Fruit fly (Drosophila melanogaster) whole organism, embryonic: Measurements from ENCODE around the gene Socs36E.

Source experiments
- ATbp ChIP-seq: fragments of 200-800 bp; sonication (Bioruptor generic); optimal IDR thresholded peaks from 2 replicates; lab custom pipeline; 2017; ENCODE audit warnings: missing biosample characterization, mild to moderate bottlenecking, missing genetic modification characterization, missing genetic modification reagents
- Atf6 ChIP-seq: fragments of 200-800 bp; sonication (Bioruptor generic); IDR thresholded peaks from 2 replicates; pipeline ENCODE4 v1.3.6; 2022; ENCODE audit warnings: missing biosample characterization, missing genetic modification characterization
- Blimp-1 ChIP-seq: fragments of 200-800 bp; sonication (Bioruptor generic); optimal IDR thresholded peaks from 3 replicates; lab custom pipeline; 2018; ENCODE audit warnings: missing biosample characterization, missing genetic modification characterization, mild to moderate bottlenecking, moderate library complexity, missing genetic modification reagents
- CG10654 ChIP-seq: fragments of 200-800 bp; sonication (Bioruptor generic); optimal IDR thresholded peaks from 2 replicates; lab custom pipeline; 2016; ENCODE audit warnings: missing biosample characterization, missing genetic modification characterization
- CG11398 ChIP-seq: fragments of 200-800 bp; sonication (Bioruptor generic); optimal IDR thresholded peaks from 2 replicates; lab custom pipeline; 2016; ENCODE audit warnings: missing biosample characterization, missing genetic modification characterization
- CG11456 ChIP-seq: fragments of 200-800 bp; sonication (Bioruptor generic); IDR thresholded peaks from 3 replicates; pipeline ENCODE4 v1.3.6; 2022; ENCODE audit warnings: missing biosample characterization, missing genetic modification characterization
- CG12236 ChIP-seq: fragments of 200-800 bp; sonication (Bioruptor generic); optimal IDR thresholded peaks from 2 replicates; lab custom pipeline; 2016; ENCODE audit warnings: missing biosample characterization, missing genetic modification characterization
- CG13296 ChIP-seq: fragments of 200-800 bp; sonication (Bioruptor generic); optimal IDR thresholded peaks from 3 replicates; lab custom pipeline; 2018; ENCODE audit warnings: missing biosample characterization, mild to moderate bottlenecking, missing genetic modification characterization
- CG14050 ChIP-seq: fragments of 200-800 bp; sonication (Bioruptor generic); IDR thresholded peaks from 3 replicates; pipeline ENCODE4 v1.3.6; 2022; ENCODE audit warnings: missing biosample characterization, missing genetic modification characterization
- CG14667 ChIP-seq: fragments of 200-800 bp; sonication (Bioruptor generic); IDR thresholded peaks from 2 replicates; pipeline ENCODE4 v1.3.6; 2022; ENCODE audit warnings: missing biosample characterization, missing genetic modification characterization
- CG15269 ChIP-seq: fragments of 200-800 bp; sonication (Bioruptor generic); optimal IDR thresholded peaks from 2 replicates; lab custom pipeline; 2018; ENCODE audit warnings: missing biosample characterization, mild to moderate bottlenecking, missing genetic modification characterization, moderate library complexity
- CG16813 ChIP-seq: fragments of 200-800 bp; sonication (Bioruptor generic); IDR thresholded peaks from 3 replicates; pipeline ENCODE4 v1.3.6; 2022; ENCODE audit warnings: missing biosample characterization, missing genetic modification characterization; ENCODE audit not compliant: partially characterized antibody
- CG17385 ChIP-seq: fragments of 200-800 bp; sonication (Bioruptor generic); optimal IDR thresholded peaks from 3 replicates; lab custom pipeline; 2018; ENCODE audit warnings: missing biosample characterization, mild to moderate bottlenecking, missing genetic modification characterization
- CG17612 ChIP-seq: fragments of 200-800 bp; sonication (Bioruptor generic); IDR thresholded peaks from 2 replicates; pipeline ENCODE4 v1.3.6; 2022; ENCODE audit warnings: missing biosample characterization, missing genetic modification characterization
- CG18476 ChIP-seq: fragments of 200-800 bp; sonication (Bioruptor generic); optimal IDR thresholded peaks from 2 replicates; lab custom pipeline; 2016; ENCODE audit warnings: missing biosample characterization, mild to moderate bottlenecking, missing genetic modification characterization
- CG2199 ChIP-seq: fragments of 200-800 bp; sonication (Bioruptor generic); IDR thresholded peaks from 3 replicates; pipeline ENCODE4 v1.3.6; 2022; ENCODE audit warnings: missing biosample characterization, missing genetic modification characterization
- CG2678 ChIP-seq: fragments of 200-800 bp; sonication (Bioruptor generic); optimal IDR thresholded peaks from 3 replicates; lab custom pipeline; 2019; ENCODE audit warnings: missing biosample characterization, mild to moderate bottlenecking, missing genetic modification characterization, moderate library complexity
- CG31441 ChIP-seq: fragments of 200-800 bp; sonication (Bioruptor generic); IDR thresholded peaks from 2 replicates; pipeline ENCODE4 v1.3.6; 2022; ENCODE audit warnings: missing biosample characterization, missing genetic modification characterization
- CG3163 ChIP-seq: fragments of 200-800 bp; sonication (Bioruptor generic); optimal IDR thresholded peaks from 3 replicates; lab custom pipeline; 2016; ENCODE audit warnings: missing biosample characterization, missing genetic modification characterization
- CG32772 ChIP-seq: fragments of 200-800 bp; sonication (Bioruptor generic); IDR thresholded peaks from 2 replicates; pipeline ENCODE4 v1.3.6; 2022; ENCODE audit warnings: missing biosample characterization, missing genetic modification characterization
- CG6175 ChIP-seq: fragments of 200-800 bp; sonication (Bioruptor generic); IDR thresholded peaks from 3 replicates; pipeline ENCODE4 v1.3.6; 2022; ENCODE audit warnings: missing biosample characterization, missing genetic modification characterization
- CG6272 ChIP-seq: fragments of 200-800 bp; sonication (Bioruptor generic); IDR thresholded peaks from 2 replicates; pipeline ENCODE4 v1.3.6; 2022; ENCODE audit warnings: missing biosample characterization, missing genetic modification characterization
- CG7357 ChIP-seq: fragments of 200-800 bp; sonication (Bioruptor generic); IDR thresholded peaks from 3 replicates; pipeline ENCODE4 v1.3.6; 2022; ENCODE audit warnings: missing biosample characterization, missing genetic modification characterization
- CG8944 ChIP-seq: fragments of 200-800 bp; sonication (Bioruptor generic); optimal IDR thresholded peaks from 3 replicates; lab custom pipeline; 2016; ENCODE audit warnings: missing biosample characterization, missing genetic modification characterization
- CHES-1-like ChIP-seq: fragments of 200-800 bp; sonication (Bioruptor generic); optimal IDR thresholded peaks from 2 replicates; lab custom pipeline; 2016; ENCODE audit warnings: missing biosample characterization, missing genetic modification characterization
- H2.0 ChIP-seq: fragments of 200-800 bp; sonication (Bioruptor generic); IDR thresholded peaks from 2 replicates; pipeline ENCODE4 v1.3.6; 2022; ENCODE audit warnings: missing biosample characterization, missing genetic modification characterization
- Hr78 ChIP-seq, 2 experiments: fragments of 200-800 bp in 1 of 2; fragments of >200 bp in 1 of 2; sonication (Bioruptor generic) in 1 of 2; optimal IDR thresholded peaks; 2 replicates each; lab custom pipeline; 2017 to 2019; ENCODE audit warnings: missing biosample characterization in 2 of 2, missing genetic modification characterization in 2 of 2, mild to moderate bottlenecking in 1 of 2, moderate library complexity in 1 of 2
- MTF-1 ChIP-seq: fragments of 200-800 bp; sonication (Bioruptor generic); optimal IDR thresholded peaks from 2 replicates; lab custom pipeline; 2018; ENCODE audit warnings: missing biosample characterization, mild to moderate bottlenecking, missing genetic modification characterization, borderline replicate concordance
- Med ChIP-seq: fragments of 200-800 bp; sonication (Bioruptor generic); peaks from one replicate; lab custom pipeline; 2016; ENCODE audit warnings: missing biosample characterization, missing genetic modification characterization, mild to moderate bottlenecking, inconsistent platforms, moderate library complexity
- Meics ChIP-seq: fragments of 200-800 bp; sonication (Bioruptor generic); optimal IDR thresholded peaks from 2 replicates; lab custom pipeline; 2017; ENCODE audit warnings: missing biosample characterization, mild to moderate bottlenecking, missing genetic modification characterization
- Mrtf ChIP-seq: fragments of 200-800 bp; sonication (Bioruptor generic); IDR thresholded peaks from 3 replicates; pipeline ENCODE4 v1.3.6; 2022; ENCODE audit warnings: missing biosample characterization, missing genetic modification characterization
- Nf-YA ChIP-seq: fragments of 200-800 bp; sonication (Bioruptor generic); IDR thresholded peaks from 2 replicates; pipeline ENCODE4 v1.3.6; 2022; ENCODE audit warnings: missing biosample characterization, missing genetic modification characterization
- Optix ChIP-seq: fragments of 200-800 bp; sonication (Bioruptor generic); IDR thresholded peaks from 3 replicates; pipeline ENCODE4 v1.3.6; 2022; ENCODE audit warnings: missing biosample characterization, missing genetic modification characterization
- Pdp1 ChIP-seq, 2 experiments: fragments of 200-800 bp; sonication (Bioruptor generic); optimal IDR thresholded peaks; 3 replicates each; lab custom pipeline; 2016; ENCODE audit warnings: missing biosample characterization in 2 of 2, missing genetic modification characterization in 2 of 2, mild to moderate bottlenecking in 1 of 2, moderate library complexity in 1 of 2
- ab ChIP-seq: fragments of 200-800 bp; sonication (Bioruptor generic); optimal IDR thresholded peaks from 2 replicates; lab custom pipeline; 2016; ENCODE audit warnings: missing biosample characterization, missing genetic modification characterization
- bigmax ChIP-seq: fragments of 200-800 bp; sonication (Bioruptor generic); optimal IDR thresholded peaks from 2 replicates; lab custom pipeline; 2018; ENCODE audit warnings: missing biosample characterization, mild to moderate bottlenecking, missing genetic modification characterization
- cg ChIP-seq: fragments of 200-800 bp; sonication (Bioruptor generic); optimal IDR thresholded peaks from 3 replicates; lab custom pipeline; 2019; ENCODE audit warnings: missing biosample characterization, mild to moderate bottlenecking, missing genetic modification characterization, moderate library complexity
- cwo ChIP-seq: fragments of 200-800 bp; sonication (Bioruptor generic); optimal IDR thresholded peaks from 3 replicates; lab custom pipeline; 2017; ENCODE audit warnings: missing biosample characterization, missing genetic modification characterization, mild to moderate bottlenecking, moderate library complexity, missing genetic modification reagents
- dmrt99B ChIP-seq: fragments of 200-800 bp; sonication (Bioruptor generic); optimal IDR thresholded peaks from 2 replicates; lab custom pipeline; 2018; ENCODE audit warnings: missing biosample characterization, mild to moderate bottlenecking, missing genetic modification characterization, moderate library complexity
- inv ChIP-seq: fragments of 200-800 bp; sonication (Bioruptor generic); IDR thresholded peaks from 2 replicates; pipeline ENCODE4 v1.3.6; 2022; ENCODE audit warnings: missing biosample characterization, missing genetic modification characterization; ENCODE audit not compliant: partially characterized antibody
- kni ChIP-seq: fragments of 200-800 bp; sonication (Bioruptor generic); optimal IDR thresholded peaks from 3 replicates; lab custom pipeline; 2017; ENCODE audit warnings: mild to moderate bottlenecking, missing biosample characterization, missing genetic modification reagents, missing genetic modification characterization
- nerfin-2 ChIP-seq: fragments of 200-800 bp; sonication (Bioruptor generic); IDR thresholded peaks from 2 replicates; pipeline ENCODE4 v1.3.6; 2022; ENCODE audit warnings: missing biosample characterization, missing genetic modification characterization; ENCODE audit not compliant: partially characterized antibody
- otp ChIP-seq: fragments of 200-800 bp; sonication (Bioruptor generic); IDR thresholded peaks from 3 replicates; pipeline ENCODE4, ENCODE4 v1.3.6; 2022; ENCODE audit warnings: missing biosample characterization, missing genetic modification characterization
- shn ChIP-seq: fragments of 200-800 bp; sonication (Bioruptor generic); optimal IDR thresholded peaks from 3 replicates; lab custom pipeline; 2016; ENCODE audit warnings: missing biosample characterization, missing genetic modification characterization
- tio ChIP-seq: fragments of 200-800 bp; sonication (Bioruptor generic); optimal IDR thresholded peaks from 2 replicates; lab custom pipeline; 2017; ENCODE audit warnings: missing biosample characterization, missing genetic modification characterization, inconsistent platforms
- ttk ChIP-seq: fragments of 200-800 bp; sonication (Bioruptor generic); IDR thresholded peaks from 2 replicates; pipeline ENCODE4 v2.1.2; 2022; ENCODE audit warnings: missing biosample characterization, missing genetic modification characterization
- usp ChIP-seq: fragments of >200 bp; optimal IDR thresholded peaks from 2 replicates; lab custom pipeline; 2017; ENCODE audit warnings: missing biosample characterization, missing genetic modification characterization
- vnd ChIP-seq: fragments of 200-800 bp; sonication (Bioruptor generic); IDR thresholded peaks from 3 replicates; pipeline ENCODE4 v1.3.6; 2022; ENCODE audit warnings: missing biosample characterization, missing genetic modification characterization; ENCODE audit not compliant: partially characterized antibody
- zf30C ChIP-seq: fragments of 200-800 bp; sonication (Bioruptor generic); optimal IDR thresholded peaks from 3 replicates; lab custom pipeline; 2018; ENCODE audit warnings: missing biosample characterization, mild to moderate bottlenecking, missing genetic modification characterization

The Socs36E gene

DNA sequence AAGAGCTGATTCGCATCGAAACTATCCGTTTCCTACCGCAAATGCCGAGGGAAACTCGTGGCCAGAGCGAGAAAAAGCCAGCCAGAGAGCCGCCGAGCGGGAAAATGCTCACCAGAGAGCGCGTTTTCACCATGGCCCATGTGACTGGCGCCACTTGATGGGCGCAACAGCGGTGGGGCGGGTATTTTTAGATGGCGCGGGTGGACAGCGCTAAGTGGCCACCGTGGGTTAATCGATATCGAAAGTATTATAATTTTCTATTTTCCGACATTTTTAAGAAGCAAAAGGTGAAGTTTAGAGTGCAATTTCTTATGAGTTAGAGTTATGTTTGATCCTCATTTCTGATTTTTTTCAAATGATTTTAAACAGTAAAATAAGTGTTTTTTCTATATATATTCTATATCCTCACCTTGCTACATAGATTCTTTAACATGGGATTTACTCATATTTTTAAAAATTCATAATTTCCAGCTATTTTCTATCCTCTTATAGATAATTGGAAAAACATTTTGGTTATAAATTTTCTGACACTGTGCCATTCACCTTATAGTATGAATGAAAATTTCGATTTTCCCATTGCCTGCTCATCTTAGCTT lies 32.5 kb upstream of the Socs36E start, which contains the start of gene Ptp36E (continued):
- TF ChIP-seq Atf6 (GFP tag; lab: Robert Waterston, UW) (peak; percentile 82), ATbp (GFP tag; lab: Kevin White, UChicago) (peak; percentile 79), CG13296 (GFP tag; lab: Kevin White, UChicago) (peak; percentile 85), Nf-YA (GFP tag; lab: Robert Waterston, UW) (peak; percentile 48; the same call in 1 of the 2 replicates), H2.0 (peak; percentile 50; the same call in 1 of the 2 replicates), kni (no peak), cwo (peak; percentile 87), Blimp-1 (GFP tag; lab: Kevin White, UChicago) (peak; percentile 81), CG14050 (GFP tag; lab: Robert Waterston, UW) (peak; percentile 50), CG18476 (GFP tag; lab: Kevin White, UChicago) (no peak), CG31441 (GFP tag; lab: Robert Waterston, UW) (peak; percentile 91), inv (GFP tag; lab: Robert Waterston, UW) (no peak), CG8944 (GFP tag; lab: Kevin White, UChicago) (no peak), CG11456 (GFP tag; lab: Robert Waterston, UW) (peak; percentile 64; the same call in 2 of the 3 replicates), Pdp1 (GFP tag; optimal IDR thresholded peaks at IDR 0.05; lab: Kevin White, UChicago) (peak in 1 of 2 experiments; percentile 58), CG14667 (GFP tag; lab: Robert Waterston, UW) (peak; percentile 80), CG6175 (GFP tag; lab: Robert Waterston, UW) (0 out of 3 replicates have a peak, but pooled peaks have one; percentile 55), nerfin-2 (GFP tag; lab: Robert Waterston, UW) (no peak), bigmax (no peak), ab (no peak), CG12236 (GFP tag; lab: Kevin White, UChicago) (no peak), CG3163 (no peak), CG17612 (GFP tag; lab: Robert Waterston, UW) (peak; percentile 55; the same call in 1 of the 2 replicates), MTF-1 (GFP tag; lab: Kevin White, UChicago) (peak; percentile 9), CG32772 (GFP tag; lab: Robert Waterston, UW) (peak; percentile 81), CG2678 (tag; lab: Kevin White, UChicago) (peak; percentile 95), CHES-1-like (GFP tag; lab: Kevin White, UChicago) (no peak), tio (peak; percentile 73), cg (GFP tag; lab: Kevin White, UChicago) (no peak), CG11398 (GFP tag; lab: Kevin White, UChicago) (no peak), CG16813 (no peak), CG17385 (GFP tag; lab: Kevin White, UChicago) (peak; percentile 83), CG7357 (GFP tag; lab: Robert Waterston, UW) (peak; percentile 80), CG15269 (tag; lab: Kevin White, UChicago) (peak; percentile 60), shn (GFP tag; lab: Kevin White, UChicago) (no peak), usp (no peak), dmrt99B (tag; lab: Kevin White, UChicago) (peak; percentile 92), Mrtf (GFP tag; lab: Robert Waterston, UW) (peak; percentile 70; the same call in 2 of the 3 replicates), Hr78 (GFP tag; optimal IDR thresholded peaks at IDR 0.05; lab: Kevin White, UChicago) (no peak), otp (GFP tag; lab: Robert Waterston, UW) (peak; percentile 58; the same call in 2 of the 3 replicates), CG2199 (GFP tag; lab: Robert Waterston, UW) (no peak), Meics (peak; percentile 92), CG10654 (GFP tag; lab: Kevin White, UChicago) (peak; percentile 56), zf30C (GFP tag; lab: Kevin White, UChicago) (no peak), vnd (GFP tag; lab: Robert Waterston, UW) (peak; percentile 44; the same call in 1 of the 3 replicates), Med (GFP tag; lab: Kevin White, UChicago) (peak; percentile 78), ttk (GFP tag; lab: Robert Waterston, UW) (peak; percentile 75), Optix (GFP tag; lab: Robert Waterston, UW) (no peak), CG6272 (peak; percentile 54)
